Fruit fly (Drosophila melanogaster) whole organism, embryonic: ENCODE measurements around the gene eIF2Balpha.

Experiments used
- CG43689 ChIP-seq: fragments of 200-800 bp; sonication (Bioruptor generic); IDR thresholded peaks from 2 replicates; pipeline ENCODE4 v1.3.6; 2022; ENCODE audit warnings: missing biosample characterization, missing genetic modification characterization
- Xrp1 ChIP-seq: fragments of 200-800 bp; sonication (Bioruptor generic); IDR thresholded peaks from 2 replicates; pipeline ENCODE4 v1.3.6; 2022; ENCODE audit warnings: missing biosample characterization, missing genetic modification characterization
- bcd ChIP-seq: fragments of 200-800 bp; sonication (Bioruptor generic); optimal IDR thresholded peaks from 2 replicates; lab custom pipeline; 2017; ENCODE audit warnings: missing biosample characterization, mild to moderate bottlenecking, missing genetic modification characterization

- TF ChIP-seq bcd (GFP tag; lab: Kevin White, UChicago) (no peak), CG43689 (GFP tag; lab: Robert Waterston, UW) (no peak), Xrp1 (GFP tag; lab: Robert Waterston, UW) (no peak)
Measured at dm6 chr3R:29905164-29905563, 30.5 kb downstream of the eIF2Balpha start, which contains the start of gene CG15515.
